Worm (Caenorhabditis elegans) whole organism, late embryonic: ENCODE results near the gene irld-42.

Source experiments
- T23F11.4 ChIP-seq: fragments of 200-800 bp; sonication (Bioruptor generic); optimal IDR thresholded peaks from 2 replicates; lab custom pipeline; 2018; ENCODE audit warnings: mild to moderate bottlenecking, missing genetic modification characterization, missing compliant biosample characterization
- ceh-2 ChIP-seq: sonication (generic microtip); optimal IDR thresholded peaks from 2 replicates; lab custom pipeline; 2016; ENCODE audit warnings: missing genotype, missing genetic modification characterization, missing compliant biosample characterization
- ceh-34 ChIP-seq: sonication (generic microtip); optimal IDR thresholded peaks from 2 replicates; lab custom pipeline; 2016; ENCODE audit warnings: mild to moderate bottlenecking, missing genetic modification characterization, missing compliant biosample characterization
- elt-4 ChIP-seq: sonication (generic microtip); optimal IDR thresholded peaks from 2 replicates; lab custom pipeline; 2016; ENCODE audit warnings: missing genetic modification characterization, missing compliant biosample characterization
- hlh-30 ChIP-seq: sonication (generic microtip); optimal IDR thresholded peaks from 2 replicates; lab custom pipeline; 2017; ENCODE audit warnings: antibody characterized with exemption, missing genetic modification characterization, missing compliant biosample characterization; ENCODE audit not compliant: insufficient read depth
- nfya-1 ChIP-seq: sonication (generic microtip); optimal IDR thresholded peaks from 2 replicates; lab custom pipeline; 2017; ENCODE audit warnings: missing genetic modification characterization, mild to moderate bottlenecking, missing compliant biosample characterization, antibody characterized with exemption, moderate library complexity
- nhr-232 ChIP-seq: sonication (generic microtip); optimal IDR thresholded peaks from 2 replicates; lab custom pipeline; 2016; ENCODE audit warnings: missing genetic modification characterization, missing compliant biosample characterization
- sdc-2 ChIP-seq: sonication (generic microtip); optimal IDR thresholded peaks from 2 replicates; lab custom pipeline; 2016; ENCODE audit warnings: missing genotype, missing genetic modification characterization, missing compliant biosample characterization
- sox-4 ChIP-seq: sonication (generic microtip); optimal IDR thresholded peaks from 2 replicates; lab custom pipeline; 2017; ENCODE audit warnings: mild to moderate bottlenecking, missing genetic modification characterization, inconsistent platforms, missing compliant biosample characterization
- unc-86 ChIP-seq: sonication (generic microtip); optimal IDR thresholded peaks from 2 replicates; lab custom pipeline; 2016; ENCODE audit warnings: missing genetic modification characterization, missing compliant biosample characterization

ce11 chrV:1701584-1702101 is 33.3 kb downstream of the irld-42 start, which contains the start of gene srw-90:
- TF ChIP-seq T23F11.4 = no peak
- TF ChIP-seq ceh-2 = no peak
- TF ChIP-seq nhr-232 = no peak
- TF ChIP-seq sox-4 (tag; lab: Kevin White, UChicago) = no peak
- TF ChIP-seq unc-86 (tag; lab: Kevin White, UChicago) = no peak
- no peak for TF ChIP-seq nfya-1 (tag; lab: Kevin White, UChicago)
- TF ChIP-seq hlh-30 = no peak
- no peak for TF ChIP-seq elt-4 (tag; lab: Kevin White, UChicago)
- TF ChIP-seq ceh-34 (tag; lab: Kevin White, UChicago) = no peak
- TF ChIP-seq sdc-2 (tag; lab: Kevin White, UChicago) = no peak
